Fruit fly (Drosophila melanogaster) whole organism, prepupa: Measurements from ENCODE around the gene inaF-A.
A peak's percentile ranks its signal among the peaks of the same experiment; 100 is the strongest.

Experiments used
- CG11762 ChIP-seq: fragments of 200-800 bp; sonication (Bioruptor generic); optimal IDR thresholded peaks from 3 replicates; lab custom pipeline; 2016; ENCODE audit warnings: missing biosample characterization, missing genetic modification characterization; ENCODE audit not compliant: insufficient read depth
- CG1621 ChIP-seq: fragments of 200-800 bp; sonication (Bioruptor generic); optimal IDR thresholded peaks from 3 replicates; lab custom pipeline; 2018; ENCODE audit warnings: missing biosample characterization, mild to moderate bottlenecking, missing genetic modification characterization
- CG32006 ChIP-seq: fragments of 200-800 bp; sonication (Bioruptor generic); optimal IDR thresholded peaks from 3 replicates; lab custom pipeline; 2017; ENCODE audit warnings: missing biosample characterization, mild to moderate bottlenecking, missing genetic modification characterization
- CG6276 ChIP-seq: fragments of 200-800 bp; sonication (Bioruptor generic); optimal IDR thresholded peaks from 2 replicates; lab custom pipeline; 2017; ENCODE audit warnings: missing biosample characterization, mild to moderate bottlenecking, missing genetic modification characterization
- CG8632 ChIP-seq: fragments of 200-800 bp; sonication (Bioruptor generic); optimal IDR thresholded peaks from 3 replicates; lab custom pipeline; 2016; ENCODE audit warnings: missing biosample characterization, missing genetic modification characterization
- Eip75B ChIP-seq: fragments of 200-800 bp; sonication (Bioruptor generic); optimal IDR thresholded peaks from 3 replicates; lab custom pipeline; 2016; ENCODE audit warnings: missing biosample characterization, missing genetic modification characterization
- Eip93F ChIP-seq: fragments of 200-800 bp; sonication (Bioruptor generic); optimal IDR thresholded peaks from 2 replicates; lab custom pipeline; 2016; ENCODE audit warnings: missing biosample characterization, mild to moderate bottlenecking, missing genetic modification characterization
- Hr38 ChIP-seq: sonication (Bioruptor generic); optimal IDR thresholded peaks from 2 replicates; lab custom pipeline; 2016; ENCODE audit warnings: missing biosample characterization, missing genetic modification characterization
- esn ChIP-seq: fragments of 200-800 bp; sonication (Bioruptor generic); optimal IDR thresholded peaks from 2 replicates; lab custom pipeline; 2016; ENCODE audit warnings: missing biosample characterization, mild to moderate bottlenecking, missing genetic modification characterization, moderate library complexity
- lz ChIP-seq: fragments of 200-800 bp; sonication (Bioruptor generic); optimal IDR thresholded peaks from 3 replicates; lab custom pipeline; 2016; ENCODE audit warnings: missing biosample characterization, missing genetic modification characterization
- net ChIP-seq: fragments of 200-800 bp; sonication (Bioruptor generic); optimal IDR thresholded peaks from 3 replicates; lab custom pipeline; 2016; ENCODE audit warnings: missing biosample characterization, missing genetic modification characterization

- peak; percentile 2 for TF ChIP-seq net (GFP tag; lab: Kevin White, UChicago)
- peak; percentile 11 for TF ChIP-seq esn (GFP tag; lab: Kevin White, UChicago)
- TF ChIP-seq CG1621 (tag; lab: Kevin White, UChicago) = no peak
- no peak for TF ChIP-seq Eip75B (GFP tag; lab: Kevin White, UChicago)
- TF ChIP-seq Hr38 = no peak
- no peak for TF ChIP-seq CG8632 (GFP tag; lab: Kevin White, UChicago)
- peak; percentile 77 for TF ChIP-seq CG32006 (GFP tag; lab: Kevin White, UChicago)
- no peak for TF ChIP-seq CG11762 (GFP tag; lab: Kevin White, UChicago)
- peak; percentile 39 for TF ChIP-seq CG6276 (GFP tag; lab: Kevin White, UChicago)
- TF ChIP-seq lz (GFP tag; lab: Kevin White, UChicago) = no peak
- no peak for TF ChIP-seq Eip93F (GFP tag; lab: Kevin White, UChicago)
Observed at dm6 chrX:11736421-11736820, 2.7 kb upstream of the inaF-A start.
